Worm (Caenorhabditis elegans): Measurements from ENCODE around the gene dpy-23.

ce11 chrX:4439616-4440015, 50.5 kb downstream of the dpy-23 start:
- TF ChIP-seq K09A11.1 (tag; optimal IDR thresholded peaks at IDR 0.05; ENCODE audit: insufficient read depth) (no peak), ceh-9 (tag; optimal IDR thresholded peaks at IDR 0.05) (no peak), fkh-10 (GFP tag; optimal IDR thresholded peaks at IDR 0.05) (no peak), ama-1 (optimal IDR thresholded peaks at IDR 0.05) (no peak), elt-2 (tag; optimal IDR thresholded peaks at IDR 0.05) (no peak), odd-2 (tag; optimal IDR thresholded peaks at IDR 0.05) (no peak), nhr-11 (tag; optimal IDR thresholded peaks at IDR 0.05) (no peak), pax-1 (tag; optimal IDR thresholded peaks at IDR 0.05) (no peak), pha-4 (tag; optimal IDR thresholded peaks at IDR 0.05) (no peak), hlh-8 (tag; optimal IDR thresholded peaks at IDR 0.05) (no peak), che-1 (tag; optimal IDR thresholded peaks at IDR 0.05) (no peak), hlh-30 (tag; optimal IDR thresholded peaks at IDR 0.05; ENCODE audit: insufficient read depth) (no peak), pat-9 (tag; optimal IDR thresholded peaks at IDR 0.05) (no peak), lim-6 (tag; optimal IDR thresholded peaks at IDR 0.05) (no peak)

Measured in whole organism, late embryonic.